Worm (Caenorhabditis elegans): ENCODE results near the gene daf-2.

DNA sequence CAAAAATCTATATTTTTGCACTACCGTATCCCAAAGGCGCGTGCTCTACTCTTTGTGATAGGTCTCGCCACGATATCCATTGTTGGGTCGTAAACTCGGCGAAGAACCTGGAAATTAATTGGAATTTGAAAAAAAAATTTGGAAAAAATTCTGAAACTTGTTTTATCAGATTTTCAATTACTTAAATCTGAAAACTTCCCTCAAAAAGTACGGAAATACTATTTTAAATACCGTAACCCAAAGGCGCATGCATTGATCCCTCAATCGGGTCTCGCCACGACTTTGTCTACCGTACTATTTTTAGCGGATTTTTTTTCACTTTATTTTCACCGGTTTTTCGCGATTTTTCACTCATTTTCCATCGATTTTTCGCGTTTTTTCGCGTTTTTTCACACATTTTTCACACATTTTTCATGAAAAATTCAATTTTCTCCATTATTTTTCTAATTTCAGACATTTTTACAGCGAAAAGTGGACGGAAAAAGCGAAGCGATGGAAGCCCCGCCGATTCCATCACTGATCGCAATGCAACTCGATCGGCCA lies 93.9 kb downstream of the daf-2 start, which contains the start of gene H05C05.1:
- TF ChIP-seq ceh-16 (tag; optimal IDR thresholded peaks at IDR 0.05) (no peak), nhr-11 (tag; optimal IDR thresholded peaks at IDR 0.05) (no peak), nhr-129 (tag; optimal IDR thresholded peaks at IDR 0.05) (no peak), nhr-25 (tag; optimal IDR thresholded peaks at IDR 0.05) (no peak), snpc-4 (tag; optimal IDR thresholded peaks at IDR 0.05) (no peak), C34F6.9 (tag; optimal IDR thresholded peaks at IDR 0.05) (no peak), lin-39 (tag; optimal IDR thresholded peaks at IDR 0.05) (no peak), elt-3 (tag; optimal IDR thresholded peaks at IDR 0.05) (no peak), nhr-237 (tag; optimal IDR thresholded peaks at IDR 0.05) (no peak), ztf-11 (tag; optimal IDR thresholded peaks at IDR 0.05) (no peak), F13H6.1 (tag; optimal IDR thresholded peaks at IDR 0.05) (no peak), Y55F3AM.14 (GFP tag; optimal IDR thresholded peaks at IDR 0.05) (no peak), ztf-4 (tag; optimal IDR thresholded peaks at IDR 0.05) (no peak), aly-2 (tag; optimal IDR thresholded peaks at IDR 0.05) (no peak)

Data from whole organism, L2 larva.